Fruit fly (Drosophila melanogaster): ENCODE results near the gene swm.

Gene swm

DNA sequence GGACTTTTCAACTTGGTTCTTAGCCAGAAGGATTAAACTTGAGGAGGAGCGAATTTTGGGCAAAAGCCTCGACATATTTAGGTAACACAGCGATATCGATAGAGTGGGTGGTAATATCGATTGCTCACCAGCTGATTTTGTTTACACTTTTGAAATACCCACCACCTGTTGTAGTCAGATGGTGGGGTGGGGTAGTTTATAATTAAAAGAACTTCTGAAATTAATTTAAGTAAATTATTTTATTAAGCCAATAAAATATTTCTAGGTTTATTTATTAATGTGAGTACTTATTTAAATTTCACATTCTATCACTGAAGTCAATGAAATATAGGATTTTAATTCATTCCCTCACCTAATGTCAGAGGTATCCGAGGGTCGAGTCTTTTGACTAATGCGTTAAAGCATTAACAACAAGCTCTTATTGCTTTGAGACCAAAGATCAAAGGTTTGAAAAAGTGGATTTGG, 3.0 kb upstream of the swm start, which contains the start of the genes CG10194 and CG18094 (continued):
- TF ChIP-seq CrebB (tag; optimal IDR thresholded peaks at IDR 0.05), result no peak
- TF ChIP-seq HmgZ (tag; optimal IDR thresholded peaks at IDR 0.05), result peak; percentile 43
- TF ChIP-seq gsb (GFP tag; IDR thresholded peaks at IDR 0.05), result no peak
- no peak for TF ChIP-seq CG14050 (GFP tag; IDR thresholded peaks at IDR 0.05)
- TF ChIP-seq Hr51 (GFP tag; optimal IDR thresholded peaks at IDR 0.05), result peak; percentile 5 to 64
- TF ChIP-seq CG8478 (optimal IDR thresholded peaks at IDR 0.05), result no peak
- no peak for TF ChIP-seq bigmax (GFP tag; optimal IDR thresholded peaks at IDR 0.05)
- TF ChIP-seq CG16863 (GFP tag; optimal IDR thresholded peaks at IDR 0.05), result no peak
- peak; percentile 3 for TF ChIP-seq CG15601 (tag; optimal IDR thresholded peaks at IDR 0.05)
- no peak for TF ChIP-seq CG13123 (GFP tag; optimal IDR thresholded peaks at IDR 0.05)
- no peak for TF ChIP-seq tap (tag; optimal IDR thresholded peaks at IDR 0.05)
- no peak for TF ChIP-seq jing (GFP tag; optimal IDR thresholded peaks at IDR 0.05)
- TF ChIP-seq aop (GFP tag; IDR thresholded peaks at IDR 0.05), result no peak
- TF ChIP-seq gfzf (GFP tag; optimal IDR thresholded peaks at IDR 0.05), result no peak
- no peak for TF ChIP-seq CG1647 (GFP tag; optimal IDR thresholded peaks at IDR 0.05)
- no peak for TF ChIP-seq maf-S (GFP tag; optimal IDR thresholded peaks at IDR 0.05)
- TF ChIP-seq toy (GFP tag; IDR thresholded peaks at IDR 0.05), result no peak
- TF ChIP-seq Hmr (GFP tag; optimal IDR thresholded peaks at IDR 0.05), result no peak
- TF ChIP-seq tll (GFP tag; optimal IDR thresholded peaks at IDR 0.05), result no peak
- TF ChIP-seq CG17328 (GFP tag; IDR thresholded peaks at IDR 0.05), result no peak
- TF ChIP-seq Meics (GFP tag; optimal IDR thresholded peaks at IDR 0.05), result no peak
- TF ChIP-seq CG1832 (GFP tag; optimal IDR thresholded peaks at IDR 0.05), result no peak
- TF ChIP-seq CG1792 (GFP tag; optimal IDR thresholded peaks at IDR 0.05), result no peak
- TF ChIP-seq CG14860 (GFP tag; IDR thresholded peaks at IDR 0.05; ENCODE audit: partially characterized antibody), result peak; percentile 47; the same call in 1 of the 3 replicates
- no peak for TF ChIP-seq crc (GFP tag; optimal IDR thresholded peaks at IDR 0.05)
- TF ChIP-seq CG9437 (GFP tag; optimal IDR thresholded peaks at IDR 0.05), result peak; percentile 28
- TF ChIP-seq fd102C (GFP tag; optimal IDR thresholded peaks at IDR 0.05), result no peak
- TF ChIP-seq kay (GFP tag; optimal IDR thresholded peaks at IDR 0.05), result peak; percentile 2
- no peak for TF ChIP-seq CG11247 (GFP tag; IDR thresholded peaks at IDR 0.05)
- TF ChIP-seq fu2 (GFP tag; optimal IDR thresholded peaks at IDR 0.05), result no peak
- TF ChIP-seq CG1602 (GFP tag; optimal IDR thresholded peaks at IDR 0.05), result peak; percentile 39
- no peak for TF ChIP-seq CG3838 (GFP tag; optimal IDR thresholded peaks at IDR 0.05)
- no peak for TF ChIP-seq NC2β (GFP tag; optimal IDR thresholded peaks at IDR 0.05)
- TF ChIP-seq Aef1 (GFP tag; IDR thresholded peaks at IDR 0.05), result 0 out of 3 replicates have a peak, but pooled peaks have one; percentile 31
- no peak for TF ChIP-seq ap (GFP tag; IDR thresholded peaks at IDR 0.05)
- no peak for TF ChIP-seq Kr (GFP tag; optimal IDR thresholded peaks at IDR 0.05)
- no peak for TF ChIP-seq slp2 (GFP tag; optimal IDR thresholded peaks at IDR 0.05)
- no peak for TF ChIP-seq CG5953 (GFP tag; IDR thresholded peaks at IDR 0.05)
- TF ChIP-seq CG18764 (GFP tag; optimal IDR thresholded peaks at IDR 0.05), result no peak
- no peak for TF ChIP-seq Antp (GFP tag; optimal IDR thresholded peaks at IDR 0.05)
- no peak for TF ChIP-seq Spps (tag; optimal IDR thresholded peaks at IDR 0.05)
- peak; percentile 14 for TF ChIP-seq CG16815 (GFP tag; optimal IDR thresholded peaks at IDR 0.05)
- TF ChIP-seq CG13775 (GFP tag; optimal IDR thresholded peaks at IDR 0.05), result peak; percentile 47
- no peak for TF ChIP-seq CG18476 (GFP tag; optimal IDR thresholded peaks at IDR 0.05)
- TF ChIP-seq CG17186 (GFP tag; optimal IDR thresholded peaks at IDR 0.05), result no peak
- TF ChIP-seq YL-1 (GFP tag; optimal IDR thresholded peaks at IDR 0.05), result no peak
- no peak for TF ChIP-seq nom (GFP tag; optimal IDR thresholded peaks at IDR 0.05)
- no peak for TF ChIP-seq Deaf1 (tag; optimal IDR thresholded peaks at IDR 0.05)
- TF ChIP-seq odd (GFP tag; optimal IDR thresholded peaks at IDR 0.05), result no peak
- TF ChIP-seq vfl (GFP tag; optimal IDR thresholded peaks at IDR 0.05), result no peak
- TF ChIP-seq Nf-YA (GFP tag; IDR thresholded peaks at IDR 0.05), result no peak
- TF ChIP-seq wek (GFP tag; optimal IDR thresholded peaks at IDR 0.05), result no peak

Data from whole organism, embryonic.